Fruit fly (Drosophila melanogaster) whole organism, embryonic: ENCODE data around the gene neb.

Experiments used
- CG11093 ChIP-seq: fragments of 200-800 bp; sonication (Bioruptor generic); IDR thresholded peaks from 3 replicates; pipeline ENCODE4 v1.3.6; 2022; ENCODE audit warnings: missing biosample characterization, missing genetic modification characterization
- CG13296 ChIP-seq: fragments of 200-800 bp; sonication (Bioruptor generic); optimal IDR thresholded peaks from 3 replicates; lab custom pipeline; 2018; ENCODE audit warnings: missing biosample characterization, mild to moderate bottlenecking, missing genetic modification characterization
- CG13624 ChIP-seq: fragments of 200-800 bp; sonication (Bioruptor generic); optimal IDR thresholded peaks from 2 replicates; lab custom pipeline; 2016; ENCODE audit warnings: missing biosample characterization, missing genetic modification characterization
- CG14014 ChIP-seq: fragments of 200-800 bp; sonication (Bioruptor generic); IDR thresholded peaks from 2 replicates; pipeline ENCODE4 v1.3.6; 2022; ENCODE audit warnings: missing biosample characterization, missing genetic modification characterization
- CG14441 ChIP-seq: fragments of 200-800 bp; sonication (Bioruptor generic); IDR thresholded peaks from 2 replicates; pipeline ENCODE4 v1.3.6; 2022; ENCODE audit warnings: missing biosample characterization, missing genetic modification characterization
- CG15011 ChIP-seq: fragments of 200-800 bp; sonication (Bioruptor generic); optimal IDR thresholded peaks from 3 replicates; lab custom pipeline; 2018; ENCODE audit warnings: missing biosample characterization, mild to moderate bottlenecking, missing genetic modification characterization
- CG17361 ChIP-seq: fragments of 200-800 bp; sonication (Bioruptor generic); IDR thresholded peaks from 3 replicates; pipeline ENCODE4 v1.3.6; 2022; ENCODE audit warnings: missing biosample characterization, missing genetic modification characterization
- CG2120 ChIP-seq: fragments of 200-800 bp; sonication (Bioruptor generic); optimal IDR thresholded peaks from 3 replicates; lab custom pipeline; 2016; ENCODE audit warnings: missing biosample characterization, missing genetic modification characterization
- CG2678 ChIP-seq: fragments of 200-800 bp; sonication (Bioruptor generic); optimal IDR thresholded peaks from 3 replicates; lab custom pipeline; 2019; ENCODE audit warnings: missing biosample characterization, mild to moderate bottlenecking, missing genetic modification characterization, moderate library complexity
- CG2889 ChIP-seq: fragments of 200-800 bp; sonication (Bioruptor generic); IDR thresholded peaks from 3 replicates; pipeline ENCODE4 v1.3.6; 2022; ENCODE audit warnings: missing biosample characterization, missing genetic modification characterization
- CG30403 ChIP-seq: fragments of 200-800 bp; sonication (Bioruptor generic); optimal IDR thresholded peaks from 3 replicates; lab custom pipeline; 2016; ENCODE audit warnings: missing biosample characterization, missing genetic modification characterization
- CG6854 ChIP-seq: fragments of 200-800 bp; sonication (Bioruptor generic); optimal IDR thresholded peaks from 3 replicates; lab custom pipeline; 2017; ENCODE audit warnings: missing biosample characterization, mild to moderate bottlenecking, missing genetic modification characterization
- CG8478 ChIP-seq: fragments of >200 bp; optimal IDR thresholded peaks from 2 replicates; lab custom pipeline; 2018
- CkIIα-i1 ChIP-seq: fragments of 200-800 bp; sonication (Bioruptor generic); IDR thresholded peaks from 2 replicates; pipeline ENCODE4 v1.3.6; 2022; ENCODE audit warnings: missing biosample characterization, missing genetic modification characterization
- D19A ChIP-seq: fragments of 200-800 bp; optimal IDR thresholded peaks from 3 replicates; lab custom pipeline; 2019; ENCODE audit warnings: missing biosample characterization, mild to moderate bottlenecking, missing genetic modification characterization, moderate library complexity
- Dbx ChIP-seq: fragments of 200-800 bp; sonication (Bioruptor generic); IDR thresholded peaks from 3 replicates; pipeline ENCODE4 v1.3.6; 2022; ENCODE audit warnings: missing biosample characterization, missing genetic modification characterization
- Deaf1 ChIP-seq: fragments of 200-800 bp; optimal IDR thresholded peaks from 3 replicates; lab custom pipeline; 2019; ENCODE audit warnings: missing biosample characterization, mild to moderate bottlenecking, missing genetic modification characterization, moderate library complexity
- Drgx ChIP-seq: fragments of 200-800 bp; sonication (Bioruptor generic); IDR thresholded peaks from 2 replicates; pipeline ENCODE4 v1.3.6; 2022; ENCODE audit warnings: missing biosample characterization, missing genetic modification characterization
- Eip74EF ChIP-seq, 2 experiments: fragments of 200-800 bp in 1 of 2; fragments of >200 bp in 1 of 2; sonication (Bioruptor generic) in 1 of 2; optimal IDR thresholded peaks; 2 replicates each; lab custom pipeline; 2017 to 2019; ENCODE audit warnings: missing biosample characterization in 2 of 2, missing genetic modification characterization in 2 of 2, mild to moderate bottlenecking in 1 of 2, moderate library complexity in 1 of 2
- Ets65A ChIP-seq: fragments of 200-800 bp; sonication (Bioruptor generic); peaks from one replicate; lab custom pipeline; 2016; ENCODE audit warnings: missing biosample characterization, missing genetic modification characterization
- Hmr ChIP-seq: fragments of 200-800 bp; sonication (Bioruptor generic); optimal IDR thresholded peaks from 3 replicates; lab custom pipeline; 2017; ENCODE audit warnings: mild to moderate bottlenecking, missing biosample characterization, missing genetic modification reagents, missing genetic modification characterization
- Meics ChIP-seq: fragments of 200-800 bp; sonication (Bioruptor generic); optimal IDR thresholded peaks from 2 replicates; lab custom pipeline; 2017; ENCODE audit warnings: missing biosample characterization, mild to moderate bottlenecking, missing genetic modification characterization
- Rfx ChIP-seq: fragments of 200-800 bp; sonication (Bioruptor generic); IDR thresholded peaks from 2 replicates; pipeline ENCODE4 v1.3.6; 2022; ENCODE audit warnings: missing biosample characterization, missing genetic modification characterization
- Sox102F ChIP-seq: fragments of 200-800 bp; sonication (Bioruptor generic); optimal IDR thresholded peaks from 2 replicates; lab custom pipeline; 2018; ENCODE audit warnings: missing biosample characterization, mild to moderate bottlenecking, missing genetic modification characterization, moderate library complexity
- Xbp1 ChIP-seq: fragments of 200-800 bp; sonication (Bioruptor generic); optimal IDR thresholded peaks from 3 replicates; lab custom pipeline; 2016; ENCODE audit warnings: missing biosample characterization, mild to moderate bottlenecking, missing genetic modification characterization
- amos ChIP-seq: fragments of 200-800 bp; sonication (Bioruptor generic); IDR thresholded peaks from 2 replicates; pipeline ENCODE4 v1.3.6; 2022; ENCODE audit warnings: missing biosample characterization, missing genetic modification characterization; ENCODE audit not compliant: partially characterized antibody
- caup ChIP-seq: fragments of 200-800 bp; sonication (Bioruptor generic); optimal IDR thresholded peaks from 3 replicates; lab custom pipeline; 2017; ENCODE audit warnings: missing biosample characterization, mild to moderate bottlenecking, missing genetic modification characterization, moderate library complexity; ENCODE audit not compliant: severe bottlenecking
- chinmo ChIP-seq: fragments of 200-800 bp; sonication (Bioruptor generic); IDR thresholded peaks from 4 replicates; pipeline ENCODE4 v1.3.6; 2022; ENCODE audit warnings: missing biosample characterization, missing genetic modification characterization; ENCODE audit not compliant: partially characterized antibody
- croc ChIP-seq: fragments of 200-800 bp; sonication (Bioruptor generic); conservative IDR thresholded peaks from 3 replicates; pipeline ENCODE4 v1.3.6; 2022; ENCODE audit warnings: missing biosample characterization, missing genetic modification characterization
- eve ChIP-seq, 2 experiments: fragments of >200 bp; optimal IDR thresholded peaks; 2 replicates each; lab custom pipeline; 2017; ENCODE audit warnings: missing biosample characterization in 2 of 2, missing genetic modification characterization in 2 of 2
- ham ChIP-seq: fragments of 200-800 bp; sonication (Bioruptor generic); IDR thresholded peaks from 2 replicates; pipeline ENCODE4 v1.3.6; 2022; ENCODE audit warnings: missing biosample characterization, missing genetic modification characterization
- her ChIP-seq: fragments of 200-800 bp; sonication (Bioruptor generic); optimal IDR thresholded peaks from 2 replicates; lab custom pipeline; 2016; ENCODE audit warnings: missing biosample characterization, missing genetic modification characterization
- hth ChIP-seq: fragments of >200 bp; optimal IDR thresholded peaks from 2 replicates; lab custom pipeline; 2017; ENCODE audit warnings: inconsistent platforms
- lmd ChIP-seq: fragments of 200-800 bp; sonication (Bioruptor generic); IDR thresholded peaks from 2 replicates; pipeline ENCODE4 v1.3.6; 2022; ENCODE audit warnings: missing biosample characterization, missing genetic modification characterization
- luna ChIP-seq: fragments of 200-800 bp; sonication (Bioruptor generic); optimal IDR thresholded peaks from 2 replicates; lab custom pipeline; 2016; ENCODE audit warnings: missing biosample characterization, missing genetic modification characterization
- nerfin-2 ChIP-seq: fragments of 200-800 bp; sonication (Bioruptor generic); IDR thresholded peaks from 2 replicates; pipeline ENCODE4 v1.3.6; 2022; ENCODE audit warnings: missing biosample characterization, missing genetic modification characterization; ENCODE audit not compliant: partially characterized antibody
- nmo ChIP-seq: fragments of 200-800 bp; sonication (Bioruptor generic); optimal IDR thresholded peaks from 2 replicates; lab custom pipeline; 2018; ENCODE audit warnings: missing biosample characterization, mild to moderate bottlenecking, missing genetic modification characterization, moderate library complexity
- nom ChIP-seq: fragments of 200-800 bp; sonication (Bioruptor generic); optimal IDR thresholded peaks from 2 replicates; lab custom pipeline; 2017; ENCODE audit warnings: missing biosample characterization, missing genetic modification characterization, mild to moderate bottlenecking, moderate library complexity, missing genetic modification reagents
- onecut ChIP-seq: fragments of 200-800 bp; sonication (Bioruptor generic); IDR thresholded peaks from 2 replicates; pipeline ENCODE4 v1.3.6; 2022; ENCODE audit warnings: missing biosample characterization, missing genetic modification characterization
- p53 ChIP-seq: fragments of 200-800 bp; sonication (Bioruptor generic); optimal IDR thresholded peaks from 2 replicates; lab custom pipeline; 2016; ENCODE audit warnings: missing biosample characterization, missing genetic modification characterization
- psq ChIP-seq: fragments of 200-800 bp; sonication (Bioruptor generic); optimal IDR thresholded peaks from 2 replicates; lab custom pipeline; 2017; ENCODE audit warnings: missing biosample characterization, missing genetic modification characterization
- row ChIP-seq: fragments of 200-800 bp; sonication (Bioruptor generic); IDR thresholded peaks from 3 replicates; pipeline ENCODE4 v1.3.6; 2022; ENCODE audit warnings: missing biosample characterization, missing genetic modification characterization
- sd ChIP-seq: fragments of 200-800 bp; sonication (Bioruptor generic); optimal IDR thresholded peaks from 3 replicates; lab custom pipeline; 2018; ENCODE audit warnings: missing biosample characterization, mild to moderate bottlenecking, missing genetic modification characterization, moderate library complexity
- sens ChIP-seq: fragments of 200-800 bp; sonication (Bioruptor generic); peaks from one replicate; lab custom pipeline; 2016; ENCODE audit warnings: missing biosample characterization, missing genetic modification characterization
- sens-2 ChIP-seq: fragments of 200-800 bp; sonication (Bioruptor generic); IDR thresholded peaks from 2 replicates; pipeline ENCODE4 v1.3.6; 2022; ENCODE audit warnings: missing biosample characterization, missing genetic modification characterization
- slbo ChIP-seq: fragments of 200-800 bp; sonication (Bioruptor generic); IDR thresholded peaks from 2 replicates; pipeline ENCODE4 v1.3.6; 2022; ENCODE audit warnings: missing biosample characterization, missing genetic modification characterization
- sqz ChIP-seq: fragments of 200-800 bp; sonication (Bioruptor generic); optimal IDR thresholded peaks from 3 replicates; lab custom pipeline; 2018; ENCODE audit warnings: missing biosample characterization, mild to moderate bottlenecking, missing genetic modification characterization

The neb gene

DNA sequence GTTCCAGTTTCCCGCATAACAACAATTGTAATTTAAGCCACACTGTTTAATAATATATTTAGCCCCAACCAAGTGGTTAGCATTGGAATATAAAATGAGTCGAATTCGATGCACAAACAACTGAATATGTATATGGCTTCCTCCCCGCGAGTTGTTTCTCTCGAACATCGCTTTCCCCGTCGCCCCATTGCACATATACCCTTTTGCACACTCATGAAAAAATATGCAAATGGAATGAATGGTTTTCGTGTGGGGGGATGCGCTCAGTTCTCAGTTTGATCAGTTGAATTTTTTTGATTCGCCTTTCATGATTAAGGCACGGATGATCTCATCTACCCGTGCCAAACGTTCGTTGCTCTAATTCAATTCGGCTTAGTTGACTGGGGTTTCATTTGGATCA, 5.2 kb downstream of the neb start (continued):
- TF ChIP-seq hth (lab: Kevin White, UChicago) (no peak), her (no peak)
- TF ChIP-seq, all 482 proteins: peak for 5

dm6 chr2L:20082155-20082964, 6.8 kb downstream of the neb start:
- peak in 1 of 2 experiments; percentile 54 for TF ChIP-seq eve (GFP tag; optimal IDR thresholded peaks at IDR 0.05; lab: Kevin White, UChicago)
- TF ChIP-seq luna (GFP tag; lab: Kevin White, UChicago), result no peak
- TF ChIP-seq chinmo (GFP tag; lab: Robert Waterston, UW), result 0 out of 4 replicates have a peak, but pooled peaks have one; percentile 45
- TF ChIP-seq Meics (GFP tag; lab: Kevin White, UChicago), result peak; percentile 95
- TF ChIP-seq Sox102F (GFP tag; lab: Kevin White, UChicago), result peak; percentile 15
- TF ChIP-seq Xbp1 (GFP tag; lab: Kevin White, UChicago), result peak; percentile 35
- no peak for TF ChIP-seq ham
- 0 out of 2 replicates have a peak, but pooled peaks have one; percentile 33 for TF ChIP-seq CG14014 (GFP tag; lab: Robert Waterston, UW)
- no peak for TF ChIP-seq CG17361 (GFP tag; lab: Robert Waterston, UW)
- 0 out of 2 replicates have a peak, but pooled peaks have one; percentile 5 for TF ChIP-seq amos
- no peak for TF ChIP-seq CG2678 (tag; lab: Kevin White, UChicago)
- TF ChIP-seq nom, result peak; percentile 28
- 0 out of 2 replicates have a peak, but pooled peaks have one; percentile 29 for TF ChIP-seq Drgx (GFP tag; lab: Robert Waterston, UW)
- TF ChIP-seq nerfin-2 (GFP tag; lab: Robert Waterston, UW), result 0 out of 2 replicates have a peak, but pooled peaks have one; percentile 21
- TF ChIP-seq CG14441 (GFP tag; lab: Robert Waterston, UW), result no peak
- peak; percentile 21 for TF ChIP-seq sens
- TF ChIP-seq Dbx (GFP tag; lab: Robert Waterston, UW), result 0 out of 3 replicates have a peak, but pooled peaks have one; percentile 30
- TF ChIP-seq psq (GFP tag; lab: Kevin White, UChicago), result no peak
- peak; percentile 34 for TF ChIP-seq Ets65A (GFP tag; lab: Kevin White, UChicago)
- no peak for TF ChIP-seq D19A (tag; lab: Kevin White, UChicago)
- TF ChIP-seq p53, result peak; percentile 49
- TF ChIP-seq Rfx (GFP tag; lab: Robert Waterston, UW), result peak; percentile 21; the same call in 1 of the 2 replicates
- TF ChIP-seq Eip74EF (GFP tag; optimal IDR thresholded peaks at IDR 0.05; lab: Kevin White, UChicago), result peak in 1 of 2 experiments; percentile 61
- no peak for TF ChIP-seq CG15011 (GFP tag; lab: Kevin White, UChicago)
- 0 out of 3 replicates have a peak, but pooled peaks have one; percentile 20 for TF ChIP-seq CG11093
- TF ChIP-seq CG2889 (GFP tag; lab: Robert Waterston, UW), result no peak
- no peak for TF ChIP-seq onecut (GFP tag; lab: Robert Waterston, UW)
- TF ChIP-seq lmd (GFP tag; lab: Robert Waterston, UW), result 0 out of 2 replicates have a peak, but pooled peaks have one; percentile 18
- peak; percentile 37; the same call in 1 of the 2 replicates for TF ChIP-seq slbo (GFP tag; lab: Robert Waterston, UW)
- peak; percentile 16 for TF ChIP-seq Deaf1 (tag; lab: Kevin White, UChicago)
- TF ChIP-seq nmo (GFP tag; lab: Kevin White, UChicago), result no peak
- TF ChIP-seq sens-2 (GFP tag; lab: Robert Waterston, UW), result 0 out of 2 replicates have a peak, but pooled peaks have one; percentile 16
- no peak for TF ChIP-seq caup (GFP tag; lab: Kevin White, UChicago)
- peak; percentile 9 for TF ChIP-seq CG13296 (GFP tag; lab: Kevin White, UChicago)
- no peak for TF ChIP-seq croc
- TF ChIP-seq CG13624 (GFP tag; lab: Kevin White, UChicago), result peak; percentile 0
- peak; percentile 39 for TF ChIP-seq CG8478 (lab: Kevin White, UChicago)
- TF ChIP-seq CkIIα-i1 (GFP tag; lab: Robert Waterston, UW), result no peak
- TF ChIP-seq CG6854 (GFP tag; lab: Kevin White, UChicago), result no peak
- TF ChIP-seq sd (tag; lab: Kevin White, UChicago), result no peak
- peak; percentile 4 for TF ChIP-seq Hmr (GFP tag; lab: Kevin White, UChicago)
- peak; percentile 13 for TF ChIP-seq CG2120 (GFP tag; lab: Kevin White, UChicago)
- TF ChIP-seq sqz (GFP tag; lab: Kevin White, UChicago), result peak; percentile 16
- TF ChIP-seq row (GFP tag; lab: Robert Waterston, UW), result peak; percentile 16; the same call in 1 of the 3 replicates
- peak; percentile 1 for TF ChIP-seq CG30403 (GFP tag; lab: Kevin White, UChicago)
